Worm (Caenorhabditis elegans) whole organism, L3 larva: ENCODE measurements around the gene spr-2.

Experiments used
- R02D3.7 ChIP-seq: fragments of 150-350 bp; optimal IDR thresholded peaks from 2 replicates; lab custom pipeline; 2014; ENCODE audit warnings: missing biosample characterization, missing genetic modification characterization
- ZK546.5 ChIP-seq: sonication (generic microtip); optimal IDR thresholded peaks from 2 replicates; lab custom pipeline; 2017; ENCODE audit warnings: missing biosample characterization, missing genetic modification characterization
- ama-1 ChIP-seq: fragments of 150-350 bp; optimal IDR thresholded peaks from 2 replicates; lab custom pipeline; 2018
- ceh-16 ChIP-seq: sonication (generic microtip); optimal IDR thresholded peaks from 2 replicates; lab custom pipeline; 2017; ENCODE audit warnings: missing biosample characterization, missing genetic modification characterization
- ceh-28 ChIP-seq: fragments of 150-350 bp; optimal IDR thresholded peaks from 2 replicates; lab custom pipeline; 2014; ENCODE audit warnings: missing biosample characterization, missing genetic modification reagents, missing genetic modification characterization
- ceh-82 ChIP-seq: fragments of 150-350 bp; optimal IDR thresholded peaks from 2 replicates; lab custom pipeline; 2014; ENCODE audit warnings: missing biosample characterization, missing genetic modification characterization
- ceh-9 ChIP-seq: sonication (generic microtip); optimal IDR thresholded peaks from 2 replicates; lab custom pipeline; 2018; ENCODE audit warnings: missing biosample characterization, missing genetic modification characterization
- egl-5 ChIP-seq: fragments of 150-350 bp; optimal IDR thresholded peaks from 2 replicates; lab custom pipeline; 2017; ENCODE audit warnings: missing biosample characterization, missing genetic modification reagents, missing genetic modification characterization, inconsistent platforms
- elt-1 ChIP-seq: fragments of 150-350 bp; optimal IDR thresholded peaks from 2 replicates; lab custom pipeline; 2014; ENCODE audit warnings: missing biosample characterization, missing genetic modification characterization
- elt-2 ChIP-seq: sonication (generic microtip); optimal IDR thresholded peaks from 2 replicates; lab custom pipeline; 2016; ENCODE audit warnings: missing genetic modification reagents, mild to moderate bottlenecking, missing genetic modification characterization, missing compliant biosample characterization
- elt-3 ChIP-seq, 3 experiments: fragments of 150-350 bp in 1 of 3; sonication (generic microtip) in 2 of 3; optimal IDR thresholded peaks; 2 replicates in 2 of 3; 4 replicates in 1 of 3; lab custom pipeline; 2014 to 2017; ENCODE audit warnings: missing biosample characterization in 3 of 3, missing genetic modification characterization in 3 of 3
- eor-1 ChIP-seq, 2 experiments: fragments of 150-350 bp; optimal IDR thresholded peaks; 2 replicates each; lab custom pipeline; 2014 to 2018; ENCODE audit warnings: missing biosample characterization in 2 of 2, missing genetic modification characterization in 2 of 2
- fkh-10 ChIP-seq: sonication (generic microtip); optimal IDR thresholded peaks from 2 replicates; lab custom pipeline; 2017; ENCODE audit warnings: missing biosample characterization, missing genetic modification reagents, missing genetic modification characterization
- fkh-2 ChIP-seq: fragments of 150-350 bp; optimal IDR thresholded peaks from 2 replicates; lab custom pipeline; 2014; ENCODE audit warnings: missing biosample characterization, missing genetic modification reagents, missing genetic modification characterization
- fos-1 ChIP-seq: fragments of 150-350 bp; optimal IDR thresholded peaks from 2 replicates; lab custom pipeline; 2014; ENCODE audit warnings: missing biosample characterization, missing genetic modification characterization
- hmg-11 ChIP-seq: sonication (generic microtip); optimal IDR thresholded peaks from 2 replicates; lab custom pipeline; 2016; ENCODE audit warnings: missing genetic modification characterization, missing compliant biosample characterization
- lsy-12 ChIP-seq: sonication (generic microtip); optimal IDR thresholded peaks from 2 replicates; lab custom pipeline; 2016; ENCODE audit warnings: mild to moderate bottlenecking, missing genetic modification characterization, missing compliant biosample characterization
- mdl-1 ChIP-seq: fragments of 150-350 bp; optimal IDR thresholded peaks from 2 replicates; lab custom pipeline; 2014; ENCODE audit warnings: missing biosample characterization, missing genetic modification characterization
- nhr-11 ChIP-seq: fragments of 150-350 bp; optimal IDR thresholded peaks from 2 replicates; lab custom pipeline; 2014; ENCODE audit warnings: missing biosample characterization, missing genetic modification characterization
- nhr-23 ChIP-seq: fragments of 150-350 bp; optimal IDR thresholded peaks from 2 replicates; lab custom pipeline; 2014; ENCODE audit warnings: missing biosample characterization, missing genetic modification reagents, missing genetic modification characterization
- nhr-237 ChIP-seq: fragments of 150-350 bp; optimal IDR thresholded peaks from 2 replicates; lab custom pipeline; 2014; ENCODE audit warnings: missing biosample characterization, missing genetic modification characterization
- nhr-25 ChIP-seq: sonication (generic microtip); optimal IDR thresholded peaks from 2 replicates; lab custom pipeline; 2017; ENCODE audit warnings: missing biosample characterization, missing genetic modification characterization
- nhr-28 ChIP-seq: fragments of 150-350 bp; optimal IDR thresholded peaks from 2 replicates; lab custom pipeline; 2014; ENCODE audit warnings: missing biosample characterization, missing genetic modification characterization
- nhr-43 ChIP-seq: sonication (generic microtip); optimal IDR thresholded peaks from 2 replicates; lab custom pipeline; 2016; ENCODE audit warnings: mild to moderate bottlenecking, missing genetic modification characterization, missing compliant biosample characterization; ENCODE audit not compliant: poor library complexity, severe bottlenecking
- nhr-67 ChIP-seq: fragments of 150-350 bp; optimal IDR thresholded peaks from 2 replicates; lab custom pipeline; 2014; ENCODE audit warnings: missing biosample characterization, missing genetic modification characterization
- nhr-76 ChIP-seq: fragments of 150-350 bp; sonication (generic microtip); optimal IDR thresholded peaks from 5 replicates; lab custom pipeline; 2014; ENCODE audit warnings: missing biosample characterization, missing genetic modification characterization
- nhr-77 ChIP-seq: fragments of 150-350 bp; optimal IDR thresholded peaks from 2 replicates; lab custom pipeline; 2014; ENCODE audit warnings: missing biosample characterization, missing genetic modification characterization
- pha-4 ChIP-seq: fragments of 150-350 bp; optimal IDR thresholded peaks from 2 replicates; lab custom pipeline; 2014; ENCODE audit warnings: missing biosample characterization, missing genetic modification reagents, missing genetic modification characterization
- pqm-1 ChIP-seq: fragments of 150-350 bp; optimal IDR thresholded peaks from 2 replicates; lab custom pipeline; 2017; ENCODE audit warnings: missing biosample characterization, missing genetic modification characterization, inconsistent platforms
- sea-2 ChIP-seq: fragments of 150-350 bp; sonication (generic microtip); optimal IDR thresholded peaks from 4 replicates; lab custom pipeline; 2014; ENCODE audit warnings: missing biosample characterization, missing genetic modification reagents, missing genetic modification characterization
- skn-1 ChIP-seq: fragments of 150-350 bp; optimal IDR thresholded peaks from 2 replicates; lab custom pipeline; 2014; ENCODE audit warnings: missing biosample characterization, missing genetic modification characterization
- snpc-4 ChIP-seq: fragments of 150-350 bp; optimal IDR thresholded peaks from 2 replicates; lab custom pipeline; 2014; ENCODE audit warnings: missing biosample characterization, missing genetic modification characterization
- unc-39 ChIP-seq: sonication (generic microtip); optimal IDR thresholded peaks from 4 replicates; lab custom pipeline; 2017; ENCODE audit warnings: missing biosample characterization, missing genetic modification characterization
- zag-1 ChIP-seq: fragments of 150-350 bp; optimal IDR thresholded peaks from 2 replicates; lab custom pipeline; 2014; ENCODE audit warnings: missing biosample characterization, missing genetic modification characterization
- ztf-11 ChIP-seq: fragments of 150-350 bp; optimal IDR thresholded peaks from 2 replicates; lab custom pipeline; 2014; ENCODE audit warnings: missing biosample characterization, missing genetic modification characterization
- ztf-4 ChIP-seq: fragments of 150-350 bp; optimal IDR thresholded peaks from 2 replicates; lab custom pipeline; 2014; ENCODE audit warnings: missing biosample characterization, missing genetic modification characterization

The spr-2 gene

DNA sequence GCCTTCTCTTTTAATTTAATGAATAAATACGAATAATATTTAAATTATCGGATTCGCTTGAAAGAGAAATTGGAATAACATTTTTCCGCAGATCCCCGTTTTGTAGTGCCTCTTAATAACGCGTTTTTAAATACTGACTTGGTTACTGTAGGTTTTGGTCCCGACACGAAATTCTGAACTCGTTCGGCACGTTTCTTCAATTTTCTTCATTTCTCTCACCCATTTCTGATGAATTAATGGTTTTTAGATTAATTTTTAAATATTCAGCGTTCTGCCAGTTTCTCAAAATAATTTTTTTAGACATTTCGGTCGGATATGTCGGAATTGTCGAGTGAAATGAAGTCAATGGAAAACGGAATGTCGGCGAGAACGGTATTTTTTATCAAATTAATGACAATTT, 10.1 kb downstream of the spr-2 start, which contains the start of gene C27B7.5:
C27B7.5 (plus strand) TSS at position 301 of the 400 bp plus-strand sequence.
- TF ChIP-seq elt-2 (tag; lab: Kevin White, UChicago) (peak; percentile 12), pqm-1 (no peak)

DNA sequence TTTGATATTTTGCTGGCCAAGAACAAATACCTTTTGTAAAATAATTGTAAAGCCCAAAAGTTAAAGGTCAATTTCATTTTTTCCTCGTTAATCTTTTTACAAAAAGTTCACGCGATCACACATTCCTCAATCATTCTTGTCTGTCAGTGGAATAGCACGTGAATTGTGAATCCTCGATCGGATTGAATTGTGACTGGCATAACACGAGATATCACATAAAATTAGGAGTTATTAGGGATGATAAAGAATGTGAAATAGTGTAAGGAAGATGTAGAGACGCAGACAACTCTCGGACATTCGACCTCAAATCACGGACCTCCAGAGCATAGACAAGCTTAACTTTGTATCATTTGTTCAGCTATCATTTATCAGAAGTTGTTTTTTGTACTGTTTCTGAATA, 14.9 kb downstream of the spr-2 start, which contains the start of gene C27B7.6:
C27B7.6 (minus strand) TSS at position 182 of the 400 bp plus-strand sequence.
- no peak for TF ChIP-seq R02D3.7 (tag; lab: Kevin White, UChicago)
- TF ChIP-seq sea-2 (GFP tag; lab: Kevin White, UChicago), result no peak
- TF ChIP-seq snpc-4, result no peak
- TF ChIP-seq fkh-2 (tag; lab: Kevin White, UChicago), result no peak
- no peak for TF ChIP-seq fkh-10
- no peak for TF ChIP-seq nhr-23 (tag; lab: Kevin White, UChicago)
- TF ChIP-seq ztf-11 (tag; lab: Kevin White, UChicago), result no peak
- TF ChIP-seq ztf-4 (tag; lab: Kevin White, UChicago), result no peak
- no peak for TF ChIP-seq nhr-25
- no peak for TF ChIP-seq pqm-1
- no peak for TF ChIP-seq nhr-43 (tag; lab: Kevin White, UChicago)
- no peak for TF ChIP-seq ceh-28 (tag; lab: Kevin White, UChicago)

DNA sequence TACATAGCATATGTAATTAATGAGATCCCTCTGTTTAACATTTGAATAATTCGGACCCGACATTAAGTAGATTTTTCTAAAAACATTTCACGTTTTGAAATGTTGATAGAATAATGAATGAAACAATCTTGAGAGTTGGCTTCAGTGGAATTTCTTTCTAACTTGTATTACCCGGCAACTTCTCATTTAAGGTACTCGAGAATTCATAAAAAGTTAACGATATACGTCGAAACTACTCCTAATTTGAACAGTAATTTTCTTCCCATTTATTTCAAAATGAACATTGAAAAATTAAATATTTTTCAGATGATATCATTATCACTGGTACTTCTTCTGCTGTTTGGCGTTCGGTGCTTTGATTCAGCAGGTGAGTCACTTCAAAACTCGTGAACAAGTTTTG, 15.5 kb downstream of the spr-2 start, which contains the start of gene C27B7.7:
C27B7.7 (plus strand) TSS at position 301 of the 400 bp plus-strand sequence.
- TF ChIP-seq R02D3.7 (tag; lab: Kevin White, UChicago) (no peak), lsy-12 (tag; lab: Kevin White, UChicago) (no peak), hmg-11 (tag; lab: Kevin White, UChicago) (no peak), ceh-82 (tag; lab: Kevin White, UChicago) (no peak), nhr-23 (tag; lab: Kevin White, UChicago) (no peak), unc-39 (no peak), nhr-11 (tag; lab: Kevin White, UChicago) (no peak), ceh-16 (tag; lab: Kevin White, UChicago) (no peak), nhr-77 (tag; lab: Kevin White, UChicago) (no peak), ztf-4 (tag; lab: Kevin White, UChicago) (no peak), egl-5 (no peak), nhr-67 (tag; lab: Kevin White, UChicago) (no peak), nhr-28 (no peak), zag-1 (no peak), elt-3 (tag; optimal IDR thresholded peaks at IDR 0.05; lab: Kevin White, UChicago) (no peak)

DNA sequence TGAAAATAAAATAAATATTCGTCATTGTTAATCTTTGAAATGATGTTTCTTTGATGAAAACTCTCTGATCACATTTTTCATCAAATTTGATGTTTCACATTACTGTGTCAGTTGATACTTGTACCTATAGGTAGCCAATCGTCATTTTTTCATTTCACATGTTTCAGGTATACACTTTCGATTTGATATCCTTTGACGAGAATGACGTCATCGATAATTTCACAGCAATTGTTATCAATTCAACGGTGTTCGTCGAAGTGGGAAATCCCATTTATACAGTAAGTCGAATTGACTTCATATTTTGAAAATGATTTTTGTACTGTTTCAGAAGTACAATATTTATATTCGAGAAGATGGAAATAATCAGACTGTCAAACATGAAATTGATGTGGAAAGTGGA, 22.9 kb downstream of the spr-2 start:
- no peak for TF ChIP-seq lsy-12 (tag; lab: Kevin White, UChicago)
- TF ChIP-seq pha-4 (tag; lab: Kevin White, UChicago), result no peak
- no peak for TF ChIP-seq fkh-10
- no peak for TF ChIP-seq ama-1
- no peak for TF ChIP-seq nhr-11 (tag; lab: Kevin White, UChicago)
- TF ChIP-seq mdl-1 (tag; lab: Kevin White, UChicago), result no peak
- no peak for TF ChIP-seq fos-1
- no peak for TF ChIP-seq nhr-76 (tag; lab: Kevin White, UChicago)
- TF ChIP-seq ZK546.5 (tag; lab: Kevin White, UChicago), result no peak
- no peak for TF ChIP-seq elt-1
- TF ChIP-seq nhr-237 (tag; lab: Kevin White, UChicago), result no peak
- TF ChIP-seq ceh-9 (tag; lab: Kevin White, UChicago), result no peak
- TF ChIP-seq eor-1 (tag; optimal IDR thresholded peaks at IDR 0.05; lab: Kevin White, UChicago), result no peak
- no peak for TF ChIP-seq nhr-28

DNA sequence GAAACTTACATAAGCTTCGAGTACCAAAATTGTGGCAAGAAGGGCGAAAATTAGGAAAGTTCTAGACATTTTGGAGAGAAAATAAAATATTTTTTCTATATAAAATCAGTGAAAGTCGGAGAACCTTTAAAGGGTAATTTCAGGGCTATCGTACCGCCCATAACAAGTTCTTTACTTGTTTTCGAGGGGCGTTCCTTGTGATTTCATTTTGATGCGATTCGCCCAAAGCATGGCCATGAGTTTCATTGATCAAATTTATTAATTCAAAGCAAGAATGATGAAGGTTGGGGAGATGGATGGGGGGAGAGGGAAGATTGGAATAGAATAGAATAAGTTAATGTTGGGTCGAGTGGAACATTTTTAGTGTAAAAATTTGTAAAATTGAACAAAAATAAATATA, 24.7 kb downstream of the spr-2 start, which contains the start of gene C27B7.9:
C27B7.9 (minus strand) TSS at position 101 of the 400 bp plus-strand sequence.
- TF ChIP-seq skn-1, result no peak
- TF ChIP-seq elt-2 (tag; lab: Kevin White, UChicago), result no peak
- no peak for TF ChIP-seq nhr-237 (tag; lab: Kevin White, UChicago)
- TF ChIP-seq ama-1, result no peak
- no peak for TF ChIP-seq R02D3.7 (tag; lab: Kevin White, UChicago)
- TF ChIP-seq ceh-82 (tag; lab: Kevin White, UChicago), result no peak
- TF ChIP-seq hmg-11 (tag; lab: Kevin White, UChicago), result no peak
- TF ChIP-seq ZK546.5 (tag; lab: Kevin White, UChicago), result no peak
